Worm (Caenorhabditis elegans): Measurements from ENCODE around the gene mlcd-1.

Gene mlcd-1

DNA sequence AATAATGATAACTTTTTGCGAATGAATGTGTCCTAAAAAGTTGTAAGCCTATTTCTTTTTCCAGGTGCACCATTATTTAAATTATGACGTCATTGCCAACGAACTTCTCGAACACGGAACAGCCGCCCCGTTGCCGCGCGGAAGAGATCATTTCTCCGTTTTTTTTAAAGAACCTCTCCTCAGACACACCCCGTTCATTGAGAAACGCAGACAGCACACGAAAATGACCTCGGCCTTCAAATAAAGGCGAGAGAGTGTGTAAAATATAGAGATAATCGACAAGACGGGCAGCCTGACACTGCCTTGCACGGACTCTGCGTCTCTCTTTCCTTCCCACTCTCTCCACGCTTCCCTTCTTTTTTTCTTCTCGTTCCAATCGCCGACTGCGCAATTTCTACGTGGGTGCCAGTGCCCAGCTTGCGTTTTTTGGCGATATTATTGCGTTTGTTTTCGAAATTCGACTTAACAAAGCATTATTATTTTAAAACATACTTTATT is 7.5 kb downstream of the mlcd-1 start (continued):
- TF ChIP-seq vab-15 (tag; optimal IDR thresholded peaks at IDR 0.05) (no peak), tlp-1 (tag; optimal IDR thresholded peaks at IDR 0.05) (no peak), rnt-1 (tag; optimal IDR thresholded peaks at IDR 0.05) (peak; percentile 67), jun-1 (tag; optimal IDR thresholded peaks at IDR 0.05) (peak; percentile 41), fos-1 (tag; optimal IDR thresholded peaks at IDR 0.05) (no peak), unc-86 (tag; optimal IDR thresholded peaks at IDR 0.05) (peak; percentile 56), dsc-1 (tag; optimal IDR thresholded peaks at IDR 0.05) (peak; percentile 54), nhr-20 (tag; optimal IDR thresholded peaks at IDR 0.05) (peak; percentile 69), ceh-82 (tag; optimal IDR thresholded peaks at IDR 0.05) (peak; percentile 52 to 75 (median 60)), ceh-8 (GFP tag; optimal IDR thresholded peaks at IDR 0.05) (no peak), swsn-7 (tag; optimal IDR thresholded peaks at IDR 0.05) (peak; percentile 77), unc-62 (GFP tag; optimal IDR thresholded peaks at IDR 0.05) (no peak), lsy-2 (tag; optimal IDR thresholded peaks at IDR 0.05) (peak; percentile 61), nhr-84 (tag; optimal IDR thresholded peaks at IDR 0.05) (no peak), lin-15B (tag; optimal IDR thresholded peaks at IDR 0.05) (no peak), elt-2 (tag; optimal IDR thresholded peaks at IDR 0.05) (no peak), fkh-8 (tag; optimal IDR thresholded peaks at IDR 0.05) (peak; percentile 19), fkh-10 (GFP tag; optimal IDR thresholded peaks at IDR 0.05) (no peak), nhr-71 (tag; optimal IDR thresholded peaks at IDR 0.05) (peak; percentile 85), skn-1 (tag; optimal IDR thresholded peaks at IDR 0.05) (peak; percentile 50), nhr-85 (tag) (peak; percentile 84), sptf-1 (tag; optimal IDR thresholded peaks at IDR 0.05) (no peak), hpl-2 (GFP tag; optimal IDR thresholded peaks at IDR 0.05) (no peak), efl-3 (GFP tag; optimal IDR thresholded peaks at IDR 0.05) (no peak), lin-39 (tag; optimal IDR thresholded peaks at IDR 0.05) (no peak), elt-3 (tag; optimal IDR thresholded peaks at IDR 0.05) (peak in 3 of 6 experiments; percentile 11 to 74 (median 22)), ceh-63 (GFP tag; optimal IDR thresholded peaks at IDR 0.05) (no peak), aha-1 (tag; optimal IDR thresholded peaks at IDR 0.05) (no peak), Y116A8C.19 (tag; optimal IDR thresholded peaks at IDR 0.05; ENCODE audit: borderline replicate concordance) (no peak), mab-9 (GFP tag; IDR thresholded peaks at IDR 0.05) (no peak), mdl-1 (tag; optimal IDR thresholded peaks at IDR 0.05) (peak in 1 of 2 experiments; percentile 55), C16A3.4 (tag; optimal IDR thresholded peaks at IDR 0.05) (no peak), blmp-1 (tag; optimal IDR thresholded peaks at IDR 0.05) (peak; percentile 61), snpc-4 (tag; optimal IDR thresholded peaks at IDR 0.05) (no peak), pqm-1 (tag; optimal IDR thresholded peaks at IDR 0.05) (no peak), lin-35 (GFP tag; optimal IDR thresholded peaks at IDR 0.05) (peak; percentile 52 to 53), nhr-76 (tag; optimal IDR thresholded peaks at IDR 0.05) (peak; percentile 41), lin-14 (GFP tag; optimal IDR thresholded peaks at IDR 0.05) (peak; percentile 98), grh-1 (GFP tag; IDR thresholded peaks at IDR 0.05) (peak; percentile 36; the same call in 1 of the 2 replicates), egl-13 (tag; optimal IDR thresholded peaks at IDR 0.05) (peak; percentile 31), hlh-4 (tag; optimal IDR thresholded peaks at IDR 0.05) (no peak), sox-4 (tag; optimal IDR thresholded peaks at IDR 0.05) (no peak), unc-30 (tag; optimal IDR thresholded peaks at IDR 0.05) (no peak), egl-27 (tag; optimal IDR thresholded peaks at IDR 0.05) (peak in 1 of 2 experiments; percentile 15)

DNA sequence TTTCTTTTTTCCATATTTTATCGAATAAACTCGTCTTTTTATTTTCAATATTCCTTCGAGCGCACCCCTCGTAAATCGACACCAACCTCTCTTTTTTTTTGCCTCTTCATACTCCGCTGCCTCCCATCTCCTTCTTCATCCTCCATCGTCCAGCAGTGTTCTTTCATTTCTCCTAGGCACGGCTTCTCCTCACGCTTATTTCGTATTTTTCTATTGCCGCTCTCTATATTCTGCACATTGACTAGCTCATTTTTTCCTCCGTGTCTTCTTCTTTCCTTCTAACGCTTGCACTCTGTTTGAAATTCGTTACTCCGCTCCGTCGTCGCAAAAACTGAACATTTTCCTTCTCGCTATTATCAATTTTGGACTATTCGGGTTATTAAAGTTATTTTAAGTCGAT is 12.6 kb downstream of the mlcd-1 start:
- TF ChIP-seq ceh-82 (tag; optimal IDR thresholded peaks at IDR 0.05): peak in 1 of 3 experiments; percentile 50
- no peak for TF ChIP-seq hlh-17 (GFP tag; optimal IDR thresholded peaks at IDR 0.05; ENCODE audit: borderline replicate concordance)
- TF ChIP-seq ces-1 (GFP tag; optimal IDR thresholded peaks at IDR 0.05): no peak
- TF ChIP-seq nhr-237 (tag; optimal IDR thresholded peaks at IDR 0.05): no peak
- TF ChIP-seq pax-3 (tag; optimal IDR thresholded peaks at IDR 0.05): no peak
- no peak for TF ChIP-seq pag-3 (tag; optimal IDR thresholded peaks at IDR 0.05; ENCODE audit: borderline replicate concordance, insufficient read depth)
- TF ChIP-seq aly-2 (tag; optimal IDR thresholded peaks at IDR 0.05): no peak
- no peak for TF ChIP-seq nhr-84 (tag; optimal IDR thresholded peaks at IDR 0.05)
- TF ChIP-seq nhr-12 (tag; optimal IDR thresholded peaks at IDR 0.05): no peak
- peak; percentile 71 for TF ChIP-seq lin-14 (GFP tag; optimal IDR thresholded peaks at IDR 0.05)
- TF ChIP-seq lsy-2 (tag; optimal IDR thresholded peaks at IDR 0.05): peak in 1 of 2 experiments; percentile 16
- no peak for TF ChIP-seq skn-1 (tag; optimal IDR thresholded peaks at IDR 0.05)
- TF ChIP-seq jun-1 (tag; optimal IDR thresholded peaks at IDR 0.05): no peak
- TF ChIP-seq lin-39 (tag; optimal IDR thresholded peaks at IDR 0.05): no peak
- no peak for TF ChIP-seq nhr-85 (tag)
- no peak for TF ChIP-seq dsc-1 (tag; optimal IDR thresholded peaks at IDR 0.05)
- no peak for TF ChIP-seq xbp-1 (tag; optimal IDR thresholded peaks at IDR 0.05)
- no peak for TF ChIP-seq elt-3 (tag; optimal IDR thresholded peaks at IDR 0.05)
- no peak for TF ChIP-seq lin-35 (GFP tag; optimal IDR thresholded peaks at IDR 0.05)
- TF ChIP-seq hpl-2 (GFP tag; optimal IDR thresholded peaks at IDR 0.05): no peak

Measured in whole organism, L1 larva.